Fruit fly (Drosophila melanogaster): ENCODE measurements around the gene Ugt302K1.

Ugt302K1 gene

dm6 chr3R:11165974-11166373 is 12.3 kb upstream of the Ugt302K1 start, which contains the start of gene Ugt35E1:
Ugt35E1 (minus strand) TSS chr3R:11166074.
- no peak for TF ChIP-seq CG10669 (GFP tag; optimal IDR thresholded peaks at IDR 0.05)
- no peak for TF ChIP-seq acj6 (GFP tag; optimal IDR thresholded peaks at IDR 0.05)
- no peak for TF ChIP-seq Ets96B (tag; optimal IDR thresholded peaks at IDR 0.05)
- TF ChIP-seq Eip78C (GFP tag), result no peak
- TF ChIP-seq topi (GFP tag; optimal IDR thresholded peaks at IDR 0.05), result no peak
- TF ChIP-seq svp (GFP tag), result no peak
- TF ChIP-seq CG9139 (GFP tag; optimal IDR thresholded peaks at IDR 0.05), result no peak
- TF ChIP-seq CG11902 (GFP tag; optimal IDR thresholded peaks at IDR 0.05), result no peak
- TF ChIP-seq CG31627 (GFP tag; optimal IDR thresholded peaks at IDR 0.05), result no peak
- no peak for TF ChIP-seq CG8119 (GFP tag; IDR thresholded peaks at IDR 0.05)
- TF ChIP-seq CG3919 (GFP tag; optimal IDR thresholded peaks at IDR 0.05), result no peak
- no peak for TF ChIP-seq Sox15 (GFP tag; optimal IDR thresholded peaks at IDR 0.05)
- no peak for TF ChIP-seq Sox14 (GFP tag; optimal IDR thresholded peaks at IDR 0.05)
- TF ChIP-seq pdm3 (GFP tag; optimal IDR thresholded peaks at IDR 0.05), result no peak
- TF ChIP-seq CG8319 (GFP tag; optimal IDR thresholded peaks at IDR 0.05), result no peak
- TF ChIP-seq Ets21C (GFP tag; optimal IDR thresholded peaks at IDR 0.05), result no peak

- TF ChIP-seq svp (GFP tag) (peak; percentile 38), Hr38 (GFP tag; optimal IDR thresholded peaks at IDR 0.05) (no peak)
Measured at dm6 chr3R:11160907-11161306, 7.3 kb upstream of the Ugt302K1 start, which contains the start of gene CG4757. CG4757 (plus strand) TSS chr3R:11161207.

- TF ChIP-seq CG3919 (GFP tag; optimal IDR thresholded peaks at IDR 0.05), result peak; percentile 14
- no peak for TF ChIP-seq CG34406 (GFP tag; optimal IDR thresholded peaks at IDR 0.05)
- TF ChIP-seq svp (GFP tag), result peak; percentile 61
- peak; percentile 27; the same call in 1 of the 3 replicates for TF ChIP-seq CG6163 (GFP tag; IDR thresholded peaks at IDR 0.05)
- no peak for TF ChIP-seq CG6792 (GFP tag; optimal IDR thresholded peaks at IDR 0.05)
- peak; percentile 40 for TF ChIP-seq Eip78C (GFP tag)
- TF ChIP-seq eg (GFP tag; IDR thresholded peaks at IDR 0.05), result 0 out of 3 replicates have a peak, but pooled peaks have one; percentile 22
- peak; percentile 95 for TF ChIP-seq vri (GFP tag; optimal IDR thresholded peaks at IDR 0.05)
- peak; percentile 2 for TF ChIP-seq CG16779 (tag; optimal IDR thresholded peaks at IDR 0.05)
- peak; percentile 54 for TF ChIP-seq dsx (GFP tag; optimal IDR thresholded peaks at IDR 0.05; ENCODE audit: poor library complexity, severe bottlenecking)
Measured at dm6 chr3R:11156858-11157257, 3.2 kb upstream of the Ugt302K1 start, which contains the start of gene Ugt302C1. Ugt302C1 (plus strand) TSS chr3R:11157098.

- TF ChIP-seq net (GFP tag; optimal IDR thresholded peaks at IDR 0.05), result no peak
- TF ChIP-seq Eip78C (GFP tag), result no peak
- TF ChIP-seq Sox102F (GFP tag; optimal IDR thresholded peaks at IDR 0.05), result no peak
- no peak for TF ChIP-seq vri (GFP tag; optimal IDR thresholded peaks at IDR 0.05)
- TF ChIP-seq fkh (GFP tag; optimal IDR thresholded peaks at IDR 0.05), result no peak
Measured at dm6 chr3R:11154576-11155113, 996 bp upstream of the Ugt302K1 start, which contains the start of gene Ugt302E1. Ugt302E1 (plus strand) TSS chr3R:11154626.

dm6 chr3R:11145135-11145534 is 8.5 kb downstream of the Ugt302K1 start, which contains the start of gene CheA86a:
CheA86a (minus strand) TSS chr3R:11145235.
- TF ChIP-seq CG16779 (tag; optimal IDR thresholded peaks at IDR 0.05) (no peak), vri (GFP tag; optimal IDR thresholded peaks at IDR 0.05) (no peak), Blimp-1 (GFP tag; optimal IDR thresholded peaks at IDR 0.05) (no peak), CG6163 (GFP tag; IDR thresholded peaks at IDR 0.05) (no peak), CG3032 (tag; optimal IDR thresholded peaks at IDR 0.05) (no peak), cyc (GFP tag; optimal IDR thresholded peaks at IDR 0.05) (no peak), CG11902 (GFP tag; optimal IDR thresholded peaks at IDR 0.05) (no peak), CG6808 (GFP tag; optimal IDR thresholded peaks at IDR 0.05) (no peak), salr (GFP tag; optimal IDR thresholded peaks at IDR 0.05) (no peak), ss (GFP tag; optimal IDR thresholded peaks at IDR 0.05) (no peak), CG6276 (GFP tag; optimal IDR thresholded peaks at IDR 0.05) (no peak), achi (GFP tag; optimal IDR thresholded peaks at IDR 0.05) (no peak), Hr38 (GFP tag; optimal IDR thresholded peaks at IDR 0.05) (no peak), CG3919 (GFP tag; optimal IDR thresholded peaks at IDR 0.05) (no peak), topi (GFP tag; optimal IDR thresholded peaks at IDR 0.05) (no peak), CG9139 (GFP tag; optimal IDR thresholded peaks at IDR 0.05) (no peak), CG8319 (GFP tag; optimal IDR thresholded peaks at IDR 0.05) (no peak), CG7368 (GFP tag; optimal IDR thresholded peaks at IDR 0.05) (no peak), Ets21C (GFP tag; optimal IDR thresholded peaks at IDR 0.05) (no peak), Eip78C (GFP tag) (no peak)

All from whole organism, prepupa.